Fruit fly (Drosophila melanogaster) whole organism, embryonic: Measurements from ENCODE around the gene spn-B.
A peak's percentile ranks its signal among the peaks of the same experiment; 100 is the strongest.

Experiments used
- CG10431 ChIP-seq: fragments of 200-800 bp; sonication (Bioruptor generic); optimal IDR thresholded peaks from 3 replicates; lab custom pipeline; 2018; ENCODE audit warnings: missing biosample characterization, mild to moderate bottlenecking, missing genetic modification characterization
- CG10959 ChIP-seq: fragments of 200-800 bp; sonication (Bioruptor generic); IDR thresholded peaks from 2 replicates; pipeline ENCODE4 v1.3.6; 2022; ENCODE audit warnings: missing biosample characterization, missing genetic modification characterization
- CG11696 ChIP-seq: fragments of 200-800 bp; sonication (Bioruptor generic); IDR thresholded peaks from 2 replicates; pipeline ENCODE4 v1.3.6; 2022; ENCODE audit warnings: missing biosample characterization, missing genetic modification characterization
- CG12744 ChIP-seq: fragments of 200-800 bp; sonication (Bioruptor generic); optimal IDR thresholded peaks from 2 replicates; lab custom pipeline; 2016; ENCODE audit warnings: missing biosample characterization, missing genetic modification characterization
- CG14014 ChIP-seq: fragments of 200-800 bp; sonication (Bioruptor generic); IDR thresholded peaks from 2 replicates; pipeline ENCODE4 v1.3.6; 2022; ENCODE audit warnings: missing biosample characterization, missing genetic modification characterization
- CG16815 ChIP-seq: fragments of 200-800 bp; sonication (Bioruptor generic); optimal IDR thresholded peaks from 3 replicates; lab custom pipeline; 2017; ENCODE audit warnings: missing biosample characterization, mild to moderate bottlenecking, missing genetic modification characterization
- CG17359 ChIP-seq: fragments of 200-800 bp; sonication (Bioruptor generic); optimal IDR thresholded peaks from 3 replicates; lab custom pipeline; 2018; ENCODE audit warnings: missing biosample characterization, mild to moderate bottlenecking, missing genetic modification characterization, moderate library complexity
- CG17912 ChIP-seq: fragments of 200-800 bp; sonication (Bioruptor generic); optimal IDR thresholded peaks from 2 replicates; lab custom pipeline; 2018; ENCODE audit warnings: missing biosample characterization, mild to moderate bottlenecking, missing genetic modification characterization
- CG32772 ChIP-seq: fragments of 200-800 bp; sonication (Bioruptor generic); IDR thresholded peaks from 2 replicates; pipeline ENCODE4 v1.3.6; 2022; ENCODE audit warnings: missing biosample characterization, missing genetic modification characterization
- CG34376 ChIP-seq: fragments of 200-800 bp; sonication (Bioruptor generic); optimal IDR thresholded peaks from 2 replicates; lab custom pipeline; 2018; ENCODE audit warnings: missing biosample characterization, mild to moderate bottlenecking, missing genetic modification characterization
- CG42726 ChIP-seq: fragments of 200-800 bp; sonication (Bioruptor generic); IDR thresholded peaks from 2 replicates; pipeline ENCODE4 v1.3.6; 2022; ENCODE audit warnings: missing biosample characterization, missing genetic modification characterization; ENCODE audit not compliant: partially characterized antibody
- CG4328 ChIP-seq: fragments of 200-800 bp; sonication (Bioruptor generic); optimal IDR thresholded peaks from 3 replicates; lab custom pipeline; 2017; ENCODE audit warnings: missing biosample characterization, missing genetic modification reagents, missing genetic modification characterization
- CG6175 ChIP-seq: fragments of 200-800 bp; sonication (Bioruptor generic); IDR thresholded peaks from 3 replicates; pipeline ENCODE4 v1.3.6; 2022; ENCODE audit warnings: missing biosample characterization, missing genetic modification characterization
- CG6791 ChIP-seq: fragments of 200-800 bp; sonication (Bioruptor generic); IDR thresholded peaks from 3 replicates; pipeline ENCODE4 v1.3.6; 2022; ENCODE audit warnings: missing biosample characterization, missing genetic modification characterization; ENCODE audit not compliant: partially characterized antibody
- CG7271 ChIP-seq: fragments of 200-800 bp; sonication (Bioruptor generic); optimal IDR thresholded peaks from 2 replicates; lab custom pipeline; 2018; ENCODE audit warnings: missing biosample characterization, mild to moderate bottlenecking, missing genetic modification characterization, moderate library complexity
- CG7928 ChIP-seq: fragments of 200-800 bp; sonication (Bioruptor generic); optimal IDR thresholded peaks from 2 replicates; lab custom pipeline; 2017; ENCODE audit warnings: missing biosample characterization, mild to moderate bottlenecking, missing genetic modification characterization
- CG7987 ChIP-seq: fragments of 200-800 bp; sonication (Bioruptor generic); optimal IDR thresholded peaks from 2 replicates; lab custom pipeline; 2018; ENCODE audit warnings: missing biosample characterization, mild to moderate bottlenecking, missing genetic modification characterization, moderate library complexity
- CG8089 ChIP-seq: fragments of 200-800 bp; sonication (Bioruptor generic); optimal IDR thresholded peaks from 3 replicates; lab custom pipeline; 2016; ENCODE audit warnings: missing biosample characterization, missing genetic modification characterization
- CG8290 ChIP-seq, 3 experiments: fragments of 200-800 bp; sonication (Bioruptor generic); optimal IDR thresholded peaks; 2 replicates each; lab custom pipeline; 2016 to 2019; ENCODE audit warnings: missing biosample characterization in 3 of 3, missing genetic modification characterization in 3 of 3, mild to moderate bottlenecking in 2 of 3, moderate library complexity in 1 of 3
- Deaf1 ChIP-seq: fragments of 200-800 bp; optimal IDR thresholded peaks from 3 replicates; lab custom pipeline; 2019; ENCODE audit warnings: missing biosample characterization, mild to moderate bottlenecking, missing genetic modification characterization, moderate library complexity
- Fer1 ChIP-seq: fragments of 200-800 bp; sonication (Bioruptor generic); optimal IDR thresholded peaks from 2 replicates; lab custom pipeline; 2017; ENCODE audit warnings: missing biosample characterization, mild to moderate bottlenecking, missing genetic modification characterization
- Lhr ChIP-seq: fragments of 200-800 bp; sonication (Bioruptor generic); optimal IDR thresholded peaks from 3 replicates; lab custom pipeline; 2017; ENCODE audit warnings: mild to moderate bottlenecking, missing biosample characterization, missing genetic modification reagents, missing genetic modification characterization
- Meics ChIP-seq: fragments of 200-800 bp; sonication (Bioruptor generic); optimal IDR thresholded peaks from 2 replicates; lab custom pipeline; 2017; ENCODE audit warnings: missing biosample characterization, mild to moderate bottlenecking, missing genetic modification characterization
- Neu2 ChIP-seq: fragments of 200-800 bp; sonication (Bioruptor generic); optimal IDR thresholded peaks from 3 replicates; lab custom pipeline; 2016; ENCODE audit warnings: missing biosample characterization, missing genetic modification characterization, borderline replicate concordance
- Nf-YB ChIP-seq: fragments of 200-800 bp; sonication (Bioruptor generic); optimal IDR thresholded peaks from 3 replicates; lab custom pipeline; 2019; ENCODE audit warnings: missing biosample characterization, mild to moderate bottlenecking, missing genetic modification characterization, moderate library complexity
- PHDP ChIP-seq: fragments of 200-800 bp; sonication (Bioruptor generic); optimal IDR thresholded peaks from 3 replicates; lab custom pipeline; 2018; ENCODE audit warnings: missing biosample characterization, mild to moderate bottlenecking, missing genetic modification characterization, moderate library complexity
- Sox100B ChIP-seq: fragments of 200-800 bp; sonication (Bioruptor generic); optimal IDR thresholded peaks from 3 replicates; lab custom pipeline; 2018; ENCODE audit warnings: missing biosample characterization, mild to moderate bottlenecking, missing genetic modification characterization
- TFAM ChIP-seq: fragments of 200-800 bp; sonication (Bioruptor generic); optimal IDR thresholded peaks from 2 replicates; lab custom pipeline; 2017; ENCODE audit warnings: missing biosample characterization, missing genetic modification characterization, inconsistent platforms
- YL-1 ChIP-seq: fragments of 200-800 bp; sonication (Bioruptor generic); optimal IDR thresholded peaks from 3 replicates; lab custom pipeline; 2017; ENCODE audit warnings: missing biosample characterization, mild to moderate bottlenecking, missing genetic modification characterization
- abd-A ChIP-seq: fragments of 200-800 bp; sonication (Bioruptor generic); optimal IDR thresholded peaks from 3 replicates; lab custom pipeline; 2019; ENCODE audit warnings: missing biosample characterization, mild to moderate bottlenecking, missing genetic modification characterization, moderate library complexity
- bcd ChIP-seq: fragments of 200-800 bp; sonication (Bioruptor generic); optimal IDR thresholded peaks from 2 replicates; lab custom pipeline; 2017; ENCODE audit warnings: missing biosample characterization, mild to moderate bottlenecking, missing genetic modification characterization
- bsh ChIP-seq, 2 experiments: fragments of 200-800 bp; sonication (Bioruptor generic); optimal IDR thresholded peaks; 2 replicates each; lab custom pipeline; 2017 to 2018; ENCODE audit warnings: mild to moderate bottlenecking in 2 of 2, missing biosample characterization in 2 of 2, missing genetic modification characterization in 2 of 2, moderate library complexity in 1 of 2
- chm ChIP-seq: fragments of 200-800 bp; sonication (Bioruptor generic); IDR thresholded peaks from 2 replicates; pipeline ENCODE4 v1.3.6; 2022; ENCODE audit warnings: missing biosample characterization, missing genetic modification characterization
- gfzf ChIP-seq: fragments of 200-800 bp; sonication (Bioruptor generic); optimal IDR thresholded peaks from 2 replicates; lab custom pipeline; 2016; ENCODE audit warnings: missing biosample characterization, mild to moderate bottlenecking, missing genetic modification characterization, moderate library complexity
- jumu ChIP-seq: fragments of 200-800 bp; sonication (Bioruptor generic); optimal IDR thresholded peaks from 3 replicates; lab custom pipeline; 2016; ENCODE audit warnings: missing biosample characterization, missing genetic modification characterization
- kni ChIP-seq: fragments of 200-800 bp; sonication (Bioruptor generic); optimal IDR thresholded peaks from 3 replicates; lab custom pipeline; 2017; ENCODE audit warnings: mild to moderate bottlenecking, missing biosample characterization, missing genetic modification reagents, missing genetic modification characterization
- lab ChIP-seq: fragments of 200-800 bp; sonication (Bioruptor generic); optimal IDR thresholded peaks from 3 replicates; lab custom pipeline; 2017; ENCODE audit warnings: missing biosample characterization, missing genetic modification characterization, mild to moderate bottlenecking, moderate library complexity, missing genetic modification reagents
- lilli ChIP-seq: fragments of 200-800 bp; sonication (Bioruptor generic); optimal IDR thresholded peaks from 3 replicates; lab custom pipeline; 2016; ENCODE audit warnings: missing biosample characterization, missing genetic modification characterization
- lola ChIP-seq, 3 experiments: fragments of >200 bp in 2 of 3; fragments of 200-800 bp in 1 of 3; sonication (Bioruptor generic) in 1 of 3; optimal IDR thresholded peaks; 2 replicates each; lab custom pipeline; 2017 to 2019; ENCODE audit warnings: missing biosample characterization in 3 of 3, missing genetic modification characterization in 3 of 3, mild to moderate bottlenecking in 1 of 3, moderate library complexity in 1 of 3
- prd ChIP-seq, 3 experiments: fragments of >200 bp in 2 of 3; fragments of 200-800 bp in 1 of 3; sonication (Bioruptor generic) in 1 of 3; optimal IDR thresholded peaks in 2 of 3; IDR thresholded peaks in 1 of 3; 2 replicates in 2 of 3; 3 replicates in 1 of 3; pipeline versions ENCODE4 v1.3.6 to Lab custom; 2017 to 2022; ENCODE audit warnings: missing biosample characterization in 1 of 3, missing genetic modification characterization in 1 of 3
- sens ChIP-seq: fragments of 200-800 bp; sonication (Bioruptor generic); peaks from one replicate; lab custom pipeline; 2016; ENCODE audit warnings: missing biosample characterization, missing genetic modification characterization
- sisA ChIP-seq: fragments of 200-800 bp; sonication (Bioruptor generic); IDR thresholded peaks from 2 replicates; pipeline ENCODE4 v1.3.6; 2022; ENCODE audit warnings: missing biosample characterization, missing genetic modification characterization
- stwl ChIP-seq: fragments of 200-800 bp; sonication (Bioruptor generic); optimal IDR thresholded peaks from 3 replicates; lab custom pipeline; 2018; ENCODE audit warnings: missing biosample characterization, mild to moderate bottlenecking, missing genetic modification characterization, moderate library complexity
- sug ChIP-seq: fragments of 200-800 bp; optimal IDR thresholded peaks from 2 replicates; lab custom pipeline; 2019; ENCODE audit warnings: missing biosample characterization, mild to moderate bottlenecking, missing genetic modification characterization, moderate library complexity
- trh ChIP-seq: fragments of 200-800 bp; sonication (Bioruptor generic); optimal IDR thresholded peaks from 2 replicates; lab custom pipeline; 2016; ENCODE audit warnings: missing biosample characterization, missing genetic modification characterization
- vvl ChIP-seq: fragments of 200-800 bp; sonication (Bioruptor generic); IDR thresholded peaks from 2 replicates; pipeline ENCODE4 v1.3.6; 2022; ENCODE audit warnings: missing biosample characterization, missing genetic modification characterization

spn-B gene

dm6 chr3R:14278523-14279303 is 49.1 kb upstream of the spn-B start (continued):
- TF ChIP-seq stwl = no peak
- TF ChIP-seq CG42726 (GFP tag; lab: Robert Waterston, UW) = no peak
- TF ChIP-seq prd (optimal IDR thresholded peaks at IDR 0.05; lab: Kevin White, UChicago) = no peak
- TF ChIP-seq prd (GFP tag; IDR thresholded peaks at IDR 0.05; lab: Robert Waterston, UW) = no peak; the same call in 2 of the 3 replicates
- no peak for TF ChIP-seq TFAM
- TF ChIP-seq lab (GFP tag; lab: Kevin White, UChicago) = peak; percentile 23
- no peak for TF ChIP-seq CG6791 (GFP tag; lab: Robert Waterston, UW)
- peak in 1 of 2 experiments; percentile 70 for TF ChIP-seq bsh (GFP tag; optimal IDR thresholded peaks at IDR 0.05; lab: Kevin White, UChicago)
- no peak for TF ChIP-seq CG7987
- TF ChIP-seq vvl (GFP tag; lab: Robert Waterston, UW) = no peak
- peak; percentile 66 for TF ChIP-seq Neu2 (GFP tag; lab: Kevin White, UChicago)
- TF ChIP-seq CG10431 (GFP tag; lab: Kevin White, UChicago) = no peak
- 0 out of 2 replicates have a peak, but pooled peaks have one; percentile 41 for TF ChIP-seq chm (GFP tag; lab: Robert Waterston, UW)
- no peak for TF ChIP-seq gfzf
- no peak for TF ChIP-seq CG12744 (GFP tag; lab: Kevin White, UChicago)
- peak; percentile 81 for TF ChIP-seq CG32772 (GFP tag; lab: Robert Waterston, UW)
- peak; percentile 38; the same call in 1 of the 2 replicates for TF ChIP-seq CG14014 (GFP tag; lab: Robert Waterston, UW)
- TF ChIP-seq PHDP (tag; lab: Kevin White, UChicago) = peak; percentile 13
- no peak for TF ChIP-seq CG6175 (GFP tag; lab: Robert Waterston, UW)
- no peak for TF ChIP-seq CG10959 (GFP tag; lab: Robert Waterston, UW)
- peak; percentile 16 for TF ChIP-seq CG8290 (GFP tag; optimal IDR thresholded peaks at IDR 0.05; lab: Kevin White, UChicago)
- peak in 1 of 2 experiments; percentile 27 for TF ChIP-seq CG8290 (tag; optimal IDR thresholded peaks at IDR 0.05; lab: Kevin White, UChicago)
- no peak for TF ChIP-seq CG11696 (GFP tag; lab: Robert Waterston, UW)
- peak; percentile 40; the same call in 1 of the 2 replicates for TF ChIP-seq sisA (GFP tag; lab: Robert Waterston, UW)
- TF ChIP-seq CG7271 (tag; lab: Kevin White, UChicago) = no peak
- TF ChIP-seq kni (GFP tag; lab: Kevin White, UChicago) = peak; percentile 57
- no peak for TF ChIP-seq Sox100B (GFP tag; lab: Kevin White, UChicago)
- no peak for TF ChIP-seq CG7928 (GFP tag; lab: Kevin White, UChicago)
- TF ChIP-seq jumu = peak; percentile 12
- TF ChIP-seq CG16815 (GFP tag; lab: Kevin White, UChicago) = no peak
- no peak for TF ChIP-seq Nf-YB (GFP tag; lab: Kevin White, UChicago)
- peak; percentile 54 for TF ChIP-seq sens
- TF ChIP-seq CG17912 (GFP tag; lab: Kevin White, UChicago) = no peak

- TF ChIP-seq CG34376 = no peak
- TF ChIP-seq sug (tag; lab: Kevin White, UChicago) = peak; percentile 5
- no peak for TF ChIP-seq YL-1 (GFP tag; lab: Kevin White, UChicago)
- TF ChIP-seq bcd = peak; percentile 0
- peak; percentile 42 for TF ChIP-seq Fer1 (GFP tag; lab: Kevin White, UChicago)
- peak; percentile 46 for TF ChIP-seq CG17359
- TF ChIP-seq CG8089 = no peak
- TF ChIP-seq lola (GFP tag; optimal IDR thresholded peaks at IDR 0.05; lab: Kevin White, UChicago) = no peak
- TF ChIP-seq abd-A (tag; lab: Kevin White, UChicago) = no peak
- TF ChIP-seq CG4328 = no peak
- no peak for TF ChIP-seq trh (GFP tag; lab: Kevin White, UChicago)
- TF ChIP-seq Deaf1 = no peak
- TF ChIP-seq Meics = peak; percentile 25
- no peak for TF ChIP-seq Lhr
- TF ChIP-seq lilli (GFP tag; lab: Kevin White, UChicago) = no peak
Measured at dm6 chr3R:14279311-14279998, 48.4 kb upstream of the spn-B start.
